Worm (Caenorhabditis elegans): ENCODE data around the gene clec-122.
A peak's percentile ranks its signal among the peaks of the same experiment; 100 is the strongest.

clec-122 gene

DNA sequence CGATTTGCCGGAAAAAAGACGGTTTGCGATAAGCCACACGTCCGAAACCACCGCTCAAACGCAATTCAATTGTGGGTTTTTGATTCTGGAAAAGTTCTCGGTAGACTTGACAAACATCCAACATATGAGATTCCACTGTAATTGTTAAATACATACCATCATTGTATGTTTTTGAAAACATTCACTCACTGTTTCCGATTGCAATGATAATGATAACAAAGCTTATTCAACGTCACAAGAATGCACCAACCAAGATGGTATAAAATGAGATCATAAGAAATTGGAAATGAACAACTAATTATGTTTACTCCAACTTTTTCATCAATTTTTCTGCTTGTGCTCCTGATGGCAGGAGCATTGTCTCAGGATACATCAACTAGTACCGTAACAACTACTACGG lies at the start of gene clec-122:
Gene clec-122 (plus strand): TSS at position 301 of the 400 bp plus-strand sequence.
- TF ChIP-seq ceh-13 (GFP tag; optimal IDR thresholded peaks at IDR 0.05) = no peak
- TF ChIP-seq B0310.2 (tag; optimal IDR thresholded peaks at IDR 0.05) = no peak
- TF ChIP-seq hmg-4 (GFP tag; optimal IDR thresholded peaks at IDR 0.05) = no peak
- TF ChIP-seq ceh-36 (tag; optimal IDR thresholded peaks at IDR 0.05) = no peak

- no peak for TF ChIP-seq hmbx-1 (tag; optimal IDR thresholded peaks at IDR 0.05)
- TF ChIP-seq tbx-11 (GFP tag; IDR thresholded peaks at IDR 0.05) = no peak
- TF ChIP-seq flt-1 (GFP tag; IDR thresholded peaks at IDR 0.05) = no peak
- no peak for TF ChIP-seq B0310.2 (tag; optimal IDR thresholded peaks at IDR 0.05)
- TF ChIP-seq tra-4 (tag; optimal IDR thresholded peaks at IDR 0.05) = no peak
These were observed 49.5 kb upstream of the clec-122 start, which contains the start of gene lin-8 for ce11 chrII:3056266-3056872. Gene lin-8, plus strand, starts transcription at chrII:3056822.

- no peak for TF ChIP-seq tra-4 (tag; optimal IDR thresholded peaks at IDR 0.05)
- no peak for TF ChIP-seq pes-1 (GFP tag; IDR thresholded peaks at IDR 0.05)
- no peak for TF ChIP-seq flt-1 (GFP tag; IDR thresholded peaks at IDR 0.05)
- TF ChIP-seq B0310.2 (tag; optimal IDR thresholded peaks at IDR 0.05) = no peak
- TF ChIP-seq ets-7 (tag; optimal IDR thresholded peaks at IDR 0.05) = no peak
- TF ChIP-seq hnd-1 (tag; optimal IDR thresholded peaks at IDR 0.05) = no peak
- no peak for TF ChIP-seq ceh-13 (GFP tag; optimal IDR thresholded peaks at IDR 0.05)
- no peak for TF ChIP-seq F13C5.2 (tag; optimal IDR thresholded peaks at IDR 0.05)
- TF ChIP-seq hmg-4 (GFP tag; optimal IDR thresholded peaks at IDR 0.05) = no peak
- no peak for TF ChIP-seq tbx-11 (GFP tag; IDR thresholded peaks at IDR 0.05)
- no peak for TF ChIP-seq hmbx-1 (tag; optimal IDR thresholded peaks at IDR 0.05)
- no peak for TF ChIP-seq ama-1 (optimal IDR thresholded peaks at IDR 0.05)
- no peak for TF ChIP-seq aly-1 (tag; optimal IDR thresholded peaks at IDR 0.05)
- no peak for TF ChIP-seq scrt-1 (GFP tag; IDR thresholded peaks at IDR 0.05)
- TF ChIP-seq tbx-37 (GFP tag; conservative IDR thresholded peaks at IDR 0.05) = no peak
- TF ChIP-seq sea-1 (GFP tag; conservative IDR thresholded peaks at IDR 0.05) = no peak
These were observed 45.1 kb upstream of the clec-122 start, which contains the start of gene Y25C1A.6 for ce11 chrII:3060782-3061181. Gene Y25C1A.6, plus strand, starts transcription at chrII:3061082.

DNA sequence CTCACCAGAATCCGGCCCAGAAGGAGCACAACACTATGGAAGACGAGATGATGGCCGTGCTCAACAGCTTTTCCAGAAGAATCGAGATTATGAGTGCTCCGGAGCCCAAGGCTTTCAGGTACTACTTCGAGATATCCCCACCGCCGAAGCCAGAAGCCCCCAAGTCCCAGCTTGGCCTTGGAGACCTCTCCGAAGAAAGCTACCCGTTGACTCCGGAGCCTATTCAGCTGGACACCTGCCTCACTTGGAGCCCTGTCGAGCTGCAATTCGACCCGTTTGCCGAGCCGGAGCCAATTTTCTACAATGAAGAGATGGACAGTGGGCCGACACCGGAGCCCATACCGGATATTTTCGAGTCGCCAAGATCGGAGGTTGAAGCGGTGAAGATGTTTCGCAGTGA lies 44.3 kb upstream of the clec-122 start:
- no peak for TF ChIP-seq tbx-11 (GFP tag; IDR thresholded peaks at IDR 0.05)
- no peak for TF ChIP-seq ets-7 (tag; optimal IDR thresholded peaks at IDR 0.05)
- no peak for TF ChIP-seq hmbx-1 (tag; optimal IDR thresholded peaks at IDR 0.05)
- TF ChIP-seq tbx-37 (GFP tag; conservative IDR thresholded peaks at IDR 0.05) = no peak

ce11 chrII:3062222-3062621 lies 43.6 kb upstream of the clec-122 start:
- 0 out of 2 replicates have a peak, but pooled peaks have one; percentile 26 for TF ChIP-seq pes-1 (GFP tag; IDR thresholded peaks at IDR 0.05)
- no peak for TF ChIP-seq hnd-1 (tag; optimal IDR thresholded peaks at IDR 0.05)
- 0 out of 2 replicates have a peak, but pooled peaks have one; percentile 9 for TF ChIP-seq scrt-1 (GFP tag; IDR thresholded peaks at IDR 0.05)

DNA sequence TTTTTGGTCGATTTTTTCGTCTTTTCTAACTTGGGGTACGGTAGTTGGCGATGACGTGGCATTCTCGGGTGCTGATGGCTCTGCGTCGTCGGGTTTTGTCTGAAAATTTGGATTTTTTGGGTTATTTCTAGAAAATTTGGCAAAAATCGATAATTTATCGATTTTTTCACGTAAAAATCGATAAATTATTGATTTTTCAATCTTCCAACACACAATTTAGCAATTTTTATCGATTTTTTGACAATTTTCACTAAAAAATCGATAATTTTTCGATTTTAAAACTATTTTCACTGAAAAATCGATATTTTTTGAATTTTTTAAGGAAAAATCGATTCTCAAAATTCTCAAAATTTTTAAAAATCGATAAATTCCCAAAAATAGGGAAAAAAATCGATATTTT lies 43.0 kb upstream of the clec-122 start:
- TF ChIP-seq hmbx-1 (tag; optimal IDR thresholded peaks at IDR 0.05) (no peak), ceh-36 (tag; optimal IDR thresholded peaks at IDR 0.05) (no peak), tbx-37 (GFP tag; conservative IDR thresholded peaks at IDR 0.05) (no peak), B0310.2 (tag; optimal IDR thresholded peaks at IDR 0.05) (no peak), sea-1 (GFP tag; conservative IDR thresholded peaks at IDR 0.05) (no peak), hmg-4 (GFP tag; optimal IDR thresholded peaks at IDR 0.05) (no peak), tbx-11 (GFP tag; IDR thresholded peaks at IDR 0.05) (no peak), aly-1 (tag; optimal IDR thresholded peaks at IDR 0.05) (no peak), ceh-13 (GFP tag; optimal IDR thresholded peaks at IDR 0.05) (no peak), flt-1 (GFP tag; IDR thresholded peaks at IDR 0.05) (no peak), ama-1 (optimal IDR thresholded peaks at IDR 0.05) (no peak), tra-4 (tag; optimal IDR thresholded peaks at IDR 0.05) (no peak), ets-7 (tag; optimal IDR thresholded peaks at IDR 0.05) (no peak), scrt-1 (GFP tag; IDR thresholded peaks at IDR 0.05) (no peak), hnd-1 (tag; optimal IDR thresholded peaks at IDR 0.05) (no peak), pes-1 (GFP tag; IDR thresholded peaks at IDR 0.05) (no peak), F13C5.2 (tag; optimal IDR thresholded peaks at IDR 0.05) (no peak)

DNA sequence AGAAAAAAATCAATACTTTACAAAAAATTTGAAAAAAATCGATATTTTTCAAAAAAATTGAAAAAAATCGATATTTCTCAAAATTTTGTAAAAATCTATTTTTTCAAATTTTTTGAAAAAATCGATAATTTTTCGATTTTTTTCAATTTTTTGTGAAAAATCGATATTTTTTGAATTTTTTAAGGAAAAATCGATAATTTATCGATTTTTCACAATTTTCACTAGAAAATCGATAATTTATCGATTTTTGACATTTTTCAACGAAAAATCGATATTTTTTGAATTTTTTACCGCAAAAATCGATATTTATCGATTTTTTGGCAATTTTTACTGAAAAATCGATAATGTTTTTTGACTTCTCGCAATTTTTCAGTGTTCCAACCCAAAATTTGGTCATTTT lies 42.5 kb upstream of the clec-122 start:
- TF ChIP-seq pes-1 (GFP tag; IDR thresholded peaks at IDR 0.05) = no peak
- TF ChIP-seq flt-1 (GFP tag; IDR thresholded peaks at IDR 0.05) = no peak
- TF ChIP-seq scrt-1 (GFP tag; IDR thresholded peaks at IDR 0.05) = no peak
- no peak for TF ChIP-seq hmg-4 (GFP tag; optimal IDR thresholded peaks at IDR 0.05)
- TF ChIP-seq ceh-13 (GFP tag; optimal IDR thresholded peaks at IDR 0.05) = no peak
- TF ChIP-seq tra-4 (tag; optimal IDR thresholded peaks at IDR 0.05) = no peak
- no peak for TF ChIP-seq tbx-11 (GFP tag; IDR thresholded peaks at IDR 0.05)
- TF ChIP-seq hmbx-1 (tag; optimal IDR thresholded peaks at IDR 0.05) = no peak
- no peak for TF ChIP-seq F13C5.2 (tag; optimal IDR thresholded peaks at IDR 0.05)

ce11 chrII:3063984-3064383 lies 41.9 kb upstream of the clec-122 start:
- TF ChIP-seq ceh-13 (GFP tag; optimal IDR thresholded peaks at IDR 0.05) (no peak), ceh-36 (tag; optimal IDR thresholded peaks at IDR 0.05) (no peak)

ce11 chrII:3064631-3065030 lies 41.2 kb upstream of the clec-122 start:
- TF ChIP-seq pes-1 (GFP tag; IDR thresholded peaks at IDR 0.05) (no peak), tbx-37 (GFP tag; conservative IDR thresholded peaks at IDR 0.05) (no peak), ama-1 (optimal IDR thresholded peaks at IDR 0.05) (no peak), hmg-4 (GFP tag; optimal IDR thresholded peaks at IDR 0.05) (no peak), ets-7 (tag; optimal IDR thresholded peaks at IDR 0.05) (no peak), ceh-13 (GFP tag; optimal IDR thresholded peaks at IDR 0.05) (no peak), tra-4 (tag; optimal IDR thresholded peaks at IDR 0.05) (no peak), hmbx-1 (tag; optimal IDR thresholded peaks at IDR 0.05) (no peak)

All from whole organism, early embryonic.